Worm (Caenorhabditis elegans): ENCODE data around the gene srt-59.

Gene srt-59

DNA sequence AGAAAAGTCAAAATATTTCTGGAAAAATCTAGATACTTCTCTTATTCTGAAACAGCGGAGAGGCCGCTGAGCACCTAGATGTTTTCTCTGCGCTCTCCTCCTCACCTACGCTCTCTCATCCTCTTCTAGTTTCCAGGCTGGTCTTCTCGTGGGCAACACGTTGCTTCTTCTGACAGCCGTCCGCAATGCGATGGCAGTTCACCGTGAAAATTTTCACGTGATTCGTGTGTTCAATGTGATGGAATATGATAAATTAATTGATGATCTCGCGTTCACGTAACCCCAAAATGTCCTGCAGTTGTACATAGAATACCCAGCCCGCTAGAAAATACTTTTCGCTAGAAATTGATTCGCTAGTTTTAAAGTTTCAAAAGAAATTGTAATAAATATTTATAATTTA, 32.1 kb upstream of the srt-59 start:
- TF ChIP-seq unc-39 (tag; optimal IDR thresholded peaks at IDR 0.05), result no peak
- no peak for TF ChIP-seq nhr-28 (tag; optimal IDR thresholded peaks at IDR 0.05)
- no peak for TF ChIP-seq nhr-237 (tag; optimal IDR thresholded peaks at IDR 0.05)
- no peak for TF ChIP-seq elt-1 (tag; optimal IDR thresholded peaks at IDR 0.05; ENCODE audit: borderline replicate concordance, insufficient read depth)
- no peak for TF ChIP-seq zip-8 (tag; optimal IDR thresholded peaks at IDR 0.05)
- TF ChIP-seq hlh-1 (tag; optimal IDR thresholded peaks at IDR 0.05), result no peak
- TF ChIP-seq pha-4 (tag; optimal IDR thresholded peaks at IDR 0.05), result no peak
- TF ChIP-seq unc-62 (GFP tag; optimal IDR thresholded peaks at IDR 0.05), result no peak
- TF ChIP-seq flh-1 (GFP tag; optimal IDR thresholded peaks at IDR 0.05), result no peak
- TF ChIP-seq nhr-12 (tag; optimal IDR thresholded peaks at IDR 0.05), result no peak

DNA sequence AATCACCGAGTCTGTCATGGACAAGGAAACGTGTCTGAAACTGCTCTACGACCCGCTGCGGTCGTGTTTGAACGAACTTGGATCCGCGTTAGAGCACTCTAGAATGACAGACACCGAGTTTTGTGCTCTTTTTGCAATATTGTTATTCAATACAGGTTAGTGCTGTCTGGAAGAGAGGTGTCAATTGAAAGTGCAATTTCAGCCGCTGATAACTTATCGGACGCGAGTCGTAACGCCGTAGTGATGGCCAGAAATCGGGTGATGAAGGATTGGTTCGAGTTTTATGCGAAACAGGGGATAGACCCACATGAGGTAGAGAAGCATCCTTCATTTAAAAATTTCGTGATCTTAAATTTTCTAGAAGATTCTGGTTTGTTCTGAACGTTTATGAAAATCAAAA, 30.4 kb upstream of the srt-59 start:
- no peak for TF ChIP-seq nhr-28 (tag; optimal IDR thresholded peaks at IDR 0.05)
- no peak for TF ChIP-seq sem-2 (GFP tag; optimal IDR thresholded peaks at IDR 0.05)
- no peak for TF ChIP-seq cnd-1 (tag; optimal IDR thresholded peaks at IDR 0.05)
- no peak for TF ChIP-seq ham-2 (GFP tag; optimal IDR thresholded peaks at IDR 0.05)
- TF ChIP-seq mep-1 (tag; optimal IDR thresholded peaks at IDR 0.05), result no peak
- TF ChIP-seq elt-1 (tag; optimal IDR thresholded peaks at IDR 0.05; ENCODE audit: borderline replicate concordance, insufficient read depth), result no peak
- TF ChIP-seq ceh-83 (GFP tag; optimal IDR thresholded peaks at IDR 0.05), result no peak
- no peak for TF ChIP-seq nhr-237 (tag; optimal IDR thresholded peaks at IDR 0.05)
- TF ChIP-seq ces-1 (GFP tag; optimal IDR thresholded peaks at IDR 0.05), result no peak
- no peak for TF ChIP-seq sptf-1 (tag; optimal IDR thresholded peaks at IDR 0.05)
- no peak for TF ChIP-seq elt-3 (tag; optimal IDR thresholded peaks at IDR 0.05)
- no peak for TF ChIP-seq unc-62 (GFP tag; optimal IDR thresholded peaks at IDR 0.05)
- no peak for TF ChIP-seq ceh-39 (tag; optimal IDR thresholded peaks at IDR 0.05)
- no peak for TF ChIP-seq drap-1 (GFP tag; optimal IDR thresholded peaks at IDR 0.05)
- no peak for TF ChIP-seq tbx-8 (GFP tag; optimal IDR thresholded peaks at IDR 0.05)
- TF ChIP-seq lsy-2 (tag; optimal IDR thresholded peaks at IDR 0.05), result no peak
- no peak for TF ChIP-seq mls-2 (tag; optimal IDR thresholded peaks at IDR 0.05)
- no peak for TF ChIP-seq ztf-11 (tag; optimal IDR thresholded peaks at IDR 0.05)
- no peak for TF ChIP-seq M03D4.4 (tag; optimal IDR thresholded peaks at IDR 0.05)
- no peak for TF ChIP-seq mab-5 (tag; optimal IDR thresholded peaks at IDR 0.05)

DNA sequence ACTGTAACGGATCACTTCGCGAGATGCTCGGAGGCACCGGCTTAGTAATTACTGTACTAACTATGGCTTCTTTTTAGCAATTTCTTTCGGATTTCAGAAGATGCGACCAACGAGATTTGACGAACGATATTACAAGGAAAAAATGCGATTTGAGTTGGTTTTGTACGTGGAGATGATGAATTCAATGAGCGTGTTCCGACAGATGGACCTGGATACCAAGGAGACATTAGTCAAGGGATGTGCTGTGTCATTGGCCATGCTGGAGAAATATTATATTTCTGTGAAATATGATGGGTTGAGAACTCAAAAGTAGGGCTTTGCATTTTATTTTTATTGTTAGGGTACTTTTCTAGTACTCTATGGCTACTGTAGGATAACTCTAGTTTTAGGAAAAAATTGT, 29.1 kb upstream of the srt-59 start:
- TF ChIP-seq elt-1 (tag; optimal IDR thresholded peaks at IDR 0.05; ENCODE audit: borderline replicate concordance, insufficient read depth), result no peak
- TF ChIP-seq elt-3 (tag; optimal IDR thresholded peaks at IDR 0.05), result no peak
- TF ChIP-seq zip-8 (tag; optimal IDR thresholded peaks at IDR 0.05), result no peak
- no peak for TF ChIP-seq nhr-28 (tag; optimal IDR thresholded peaks at IDR 0.05)
- TF ChIP-seq mab-5 (tag; optimal IDR thresholded peaks at IDR 0.05), result no peak

DNA sequence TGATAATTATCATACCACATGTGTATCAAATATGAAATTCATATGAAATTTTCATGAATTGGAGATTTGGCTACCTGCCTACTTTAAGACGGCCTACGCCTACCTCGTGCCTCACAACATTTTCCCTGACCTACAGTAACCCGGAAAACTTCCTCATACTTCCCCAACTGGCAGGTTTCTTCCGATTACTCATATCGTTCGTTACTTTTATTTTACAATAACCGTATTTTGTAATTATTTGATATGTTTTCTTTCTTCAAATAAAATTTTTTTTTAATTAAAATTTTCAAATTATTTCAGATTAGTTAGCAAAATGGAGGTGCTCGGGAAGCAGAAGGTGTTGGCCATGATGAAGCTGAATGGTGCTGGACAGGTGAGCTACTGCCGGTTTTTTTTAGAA, 25.7 kb upstream of the srt-59 start, which contains the start of gene nhr-76:
Gene nhr-76 (plus strand): TSS at position 301 of the 400 bp plus-strand sequence.
- TF ChIP-seq M03D4.4 (tag; optimal IDR thresholded peaks at IDR 0.05) (no peak), elt-3 (tag; optimal IDR thresholded peaks at IDR 0.05) (no peak), snpc-4 (tag; optimal IDR thresholded peaks at IDR 0.05) (no peak), pha-4 (tag; optimal IDR thresholded peaks at IDR 0.05) (no peak), mls-2 (tag; optimal IDR thresholded peaks at IDR 0.05) (no peak), zip-8 (tag; optimal IDR thresholded peaks at IDR 0.05) (no peak), nhr-237 (tag; optimal IDR thresholded peaks at IDR 0.05) (no peak), nhr-76 (tag; optimal IDR thresholded peaks at IDR 0.05) (no peak), unc-62 (GFP tag; optimal IDR thresholded peaks at IDR 0.05) (no peak), bed-3 (GFP tag; optimal IDR thresholded peaks at IDR 0.05) (no peak), cnd-1 (tag; optimal IDR thresholded peaks at IDR 0.05) (no peak), drap-1 (GFP tag; optimal IDR thresholded peaks at IDR 0.05) (no peak), lsy-2 (tag; optimal IDR thresholded peaks at IDR 0.05) (no peak), unc-39 (tag; optimal IDR thresholded peaks at IDR 0.05) (no peak), ham-2 (GFP tag; optimal IDR thresholded peaks at IDR 0.05) (no peak), lin-13 (tag; optimal IDR thresholded peaks at IDR 0.05) (no peak)

DNA sequence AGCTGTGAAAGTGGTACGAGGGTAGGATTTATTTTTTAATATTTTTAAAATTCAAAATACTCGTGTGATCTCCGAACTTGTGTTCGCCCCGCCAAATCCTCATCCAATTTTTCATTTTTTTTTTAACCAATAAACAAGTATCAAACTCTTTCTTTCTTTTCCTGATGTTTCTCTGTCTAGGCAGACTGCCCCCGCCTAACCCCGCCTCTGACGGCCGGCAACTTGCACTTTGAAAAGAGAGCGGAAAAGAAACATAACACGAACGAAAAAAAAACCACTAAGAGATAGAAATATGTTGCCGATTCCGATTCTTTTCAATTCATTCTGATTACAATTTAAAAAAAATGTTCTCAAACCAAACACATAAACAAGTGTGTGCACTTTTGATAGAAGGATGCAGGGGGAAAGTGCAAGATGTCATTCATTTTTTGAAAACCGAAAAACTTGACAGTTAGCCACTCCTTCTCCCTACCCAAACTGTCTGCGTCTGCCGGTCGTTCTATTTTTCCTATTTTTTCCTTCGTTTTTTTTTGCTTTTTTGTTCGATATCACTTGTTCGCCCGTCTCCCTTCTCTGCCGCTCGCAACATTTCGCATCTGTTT, 24.6 kb upstream of the srt-59 start:
- TF ChIP-seq ham-2 (GFP tag; optimal IDR thresholded peaks at IDR 0.05) (no peak), pha-4 (tag; optimal IDR thresholded peaks at IDR 0.05) (no peak), unc-120 (tag; optimal IDR thresholded peaks at IDR 0.05; ENCODE audit: poor library complexity, severe bottlenecking) (no peak), bed-3 (GFP tag; optimal IDR thresholded peaks at IDR 0.05) (no peak), mls-2 (tag; optimal IDR thresholded peaks at IDR 0.05) (no peak), tbx-8 (GFP tag; optimal IDR thresholded peaks at IDR 0.05) (no peak), M03D4.4 (tag; optimal IDR thresholded peaks at IDR 0.05) (no peak), sptf-1 (tag; optimal IDR thresholded peaks at IDR 0.05) (no peak), nhr-237 (tag; optimal IDR thresholded peaks at IDR 0.05) (no peak), mab-5 (tag; optimal IDR thresholded peaks at IDR 0.05) (no peak), zip-8 (tag; optimal IDR thresholded peaks at IDR 0.05) (no peak), nhr-28 (tag; optimal IDR thresholded peaks at IDR 0.05) (no peak), elt-3 (tag; optimal IDR thresholded peaks at IDR 0.05) (no peak), elt-1 (tag; optimal IDR thresholded peaks at IDR 0.05; ENCODE audit: borderline replicate concordance, insufficient read depth) (no peak), drap-1 (GFP tag; optimal IDR thresholded peaks at IDR 0.05) (no peak)

Measured in whole organism, mixed stage, embryonic.